Fruit fly (Drosophila melanogaster): ENCODE data around the gene CG18789.

CG18789 gene

dm6 chr2L:11980075-11980474 is 15.2 kb downstream of the CG18789 start (continued):
- TF ChIP-seq twi (tag; optimal IDR thresholded peaks at IDR 0.05): no peak
- no peak for TF ChIP-seq fru (optimal IDR thresholded peaks at IDR 0.05)
- no peak for TF ChIP-seq wdn (GFP tag; IDR thresholded peaks at IDR 0.05)
- no peak for TF ChIP-seq crp (GFP tag; optimal IDR thresholded peaks at IDR 0.05)
- TF ChIP-seq Gug (GFP tag; IDR thresholded peaks at IDR 0.05): no peak
- TF ChIP-seq CG4404 (GFP tag; IDR thresholded peaks at IDR 0.05): no peak
- TF ChIP-seq CG15479 (GFP tag; optimal IDR thresholded peaks at IDR 0.05): no peak
- TF ChIP-seq Gsc (GFP tag; IDR thresholded peaks at IDR 0.05): no peak
- TF ChIP-seq ro (GFP tag; IDR thresholded peaks at IDR 0.05): no peak
- no peak for TF ChIP-seq CG7786 (GFP tag; optimal IDR thresholded peaks at IDR 0.05)
- no peak for TF ChIP-seq CG31365 (tag; optimal IDR thresholded peaks at IDR 0.05)
- no peak for TF ChIP-seq CG17385 (GFP tag; optimal IDR thresholded peaks at IDR 0.05)
- no peak for TF ChIP-seq CG12104 (GFP tag; optimal IDR thresholded peaks at IDR 0.05)
- no peak for TF ChIP-seq prd (optimal IDR thresholded peaks at IDR 0.05)
- TF ChIP-seq prd (GFP tag; IDR thresholded peaks at IDR 0.05): no peak
- peak; percentile 15 for TF ChIP-seq sens (GFP tag)
- TF ChIP-seq Med (GFP tag): peak; percentile 52
- no peak for TF ChIP-seq lmd (GFP tag; IDR thresholded peaks at IDR 0.05)
- TF ChIP-seq Lpt (GFP tag; optimal IDR thresholded peaks at IDR 0.05): no peak
- TF ChIP-seq Kr (GFP tag; optimal IDR thresholded peaks at IDR 0.05): no peak
- no peak for TF ChIP-seq tin (GFP tag; optimal IDR thresholded peaks at IDR 0.05)
- no peak for TF ChIP-seq CG15696 (tag; optimal IDR thresholded peaks at IDR 0.05)
- no peak for TF ChIP-seq dati (GFP tag; IDR thresholded peaks at IDR 0.05)
- TF ChIP-seq CG32532 (GFP tag; IDR thresholded peaks at IDR 0.05): no peak
- TF ChIP-seq tio (GFP tag; optimal IDR thresholded peaks at IDR 0.05): no peak
- TF ChIP-seq CG1529 (GFP tag; optimal IDR thresholded peaks at IDR 0.05): no peak
- no peak for TF ChIP-seq Ptx1 (GFP tag; IDR thresholded peaks at IDR 0.05)
- no peak for TF ChIP-seq Lhr (GFP tag; optimal IDR thresholded peaks at IDR 0.05)
- 0 out of 3 replicates have a peak, but pooled peaks have one; percentile 2 for TF ChIP-seq CG6175 (GFP tag; IDR thresholded peaks at IDR 0.05)
- TF ChIP-seq dmrt99B (tag; optimal IDR thresholded peaks at IDR 0.05): no peak
- TF ChIP-seq CG17359 (tag; optimal IDR thresholded peaks at IDR 0.05): peak; percentile 13
- TF ChIP-seq Sry-δ (GFP tag; optimal IDR thresholded peaks at IDR 0.05): no peak
- no peak for TF ChIP-seq fd3F (GFP tag; optimal IDR thresholded peaks at IDR 0.05)
- no peak for TF ChIP-seq Abd-B (GFP tag; optimal IDR thresholded peaks at IDR 0.05)
- no peak for TF ChIP-seq Pdp1 (GFP tag; optimal IDR thresholded peaks at IDR 0.05)
- TF ChIP-seq CG7987 (GFP tag; optimal IDR thresholded peaks at IDR 0.05): no peak
- TF ChIP-seq MBD-R2 (GFP tag; IDR thresholded peaks at IDR 0.05): no peak
- no peak for TF ChIP-seq tna (GFP tag; IDR thresholded peaks at IDR 0.05; ENCODE audit: partially characterized antibody)
- no peak for TF ChIP-seq Mrtf (GFP tag; IDR thresholded peaks at IDR 0.05)
- no peak for TF ChIP-seq CkIIα-i1 (GFP tag; IDR thresholded peaks at IDR 0.05)
- TF ChIP-seq bowl (GFP tag; IDR thresholded peaks at IDR 0.05): no peak
- no peak for TF ChIP-seq hb (GFP tag; IDR thresholded peaks at IDR 0.05; ENCODE audit: partially characterized antibody)
- TF ChIP-seq Hr3 (GFP tag; optimal IDR thresholded peaks at IDR 0.05): no peak
- no peak for TF ChIP-seq Dad (GFP tag; optimal IDR thresholded peaks at IDR 0.05)
- no peak for TF ChIP-seq Usf (GFP tag; optimal IDR thresholded peaks at IDR 0.05)
- TF ChIP-seq CG12391 (tag; optimal IDR thresholded peaks at IDR 0.05): peak; percentile 40
- TF ChIP-seq Stat92E (GFP tag; optimal IDR thresholded peaks at IDR 0.05): no peak
- no peak for TF ChIP-seq amos (GFP tag; IDR thresholded peaks at IDR 0.05; ENCODE audit: partially characterized antibody)
- peak; percentile 56 for TF ChIP-seq dmrt11E (tag; optimal IDR thresholded peaks at IDR 0.05)
- peak; percentile 27 for TF ChIP-seq CG8388 (GFP tag; optimal IDR thresholded peaks at IDR 0.05)
- no peak for TF ChIP-seq CG14441 (GFP tag; IDR thresholded peaks at IDR 0.05)
- TF ChIP-seq nmo (GFP tag; optimal IDR thresholded peaks at IDR 0.05): peak; percentile 28
